Worm (Caenorhabditis elegans) whole organism, L4/young adult: ENCODE measurements around the gene F35G2.5.

Experiments used
- W03F9.2 ChIP-seq: fragments of 150-350 bp; optimal IDR thresholded peaks from 2 replicates; lab custom pipeline; 2014; ENCODE audit warnings: missing biosample characterization, missing genetic modification characterization
- him-1 ChIP-seq: sonication (generic microtip); optimal IDR thresholded peaks from 2 replicates; lab custom pipeline; 2016; ENCODE audit warnings: missing genotype, missing genetic modification reagents, missing genetic modification characterization, missing compliant biosample characterization

ce11 chrIV:12211292-12211691 is 8.1 kb upstream of the F35G2.5 start:
- no peak for TF ChIP-seq W03F9.2 (tag; lab: Kevin White, UChicago)
- no peak for TF ChIP-seq him-1 (tag; lab: Kevin White, UChicago)
